Worm (Caenorhabditis elegans) whole organism, late embryonic: Measurements from ENCODE around the gene Y97E10AR.4.

Experiments
- lin-11 ChIP-seq: fragments of 200-800 bp; sonication (Bioruptor generic); optimal IDR thresholded peaks from 2 replicates; lab custom pipeline; 2018; ENCODE audit warnings: mild to moderate bottlenecking, missing genetic modification characterization, missing compliant biosample characterization
- tbx-2 ChIP-seq: sonication (generic microtip); optimal IDR thresholded peaks from 2 replicates; lab custom pipeline; 2016; ENCODE audit warnings: missing genetic modification characterization, missing compliant biosample characterization

- no peak for TF ChIP-seq lin-11 (tag; lab: Kevin White, UChicago)
- no peak for TF ChIP-seq tbx-2 (tag; lab: Kevin White, UChicago)
Measured at ce11 chrV:8050811-8051210, 40.8 kb upstream of the Y97E10AR.4 start, which contains the start of gene col-43.
